Fruit fly (Drosophila melanogaster): ENCODE data around the gene CG18787.

The CG18787 gene

DNA sequence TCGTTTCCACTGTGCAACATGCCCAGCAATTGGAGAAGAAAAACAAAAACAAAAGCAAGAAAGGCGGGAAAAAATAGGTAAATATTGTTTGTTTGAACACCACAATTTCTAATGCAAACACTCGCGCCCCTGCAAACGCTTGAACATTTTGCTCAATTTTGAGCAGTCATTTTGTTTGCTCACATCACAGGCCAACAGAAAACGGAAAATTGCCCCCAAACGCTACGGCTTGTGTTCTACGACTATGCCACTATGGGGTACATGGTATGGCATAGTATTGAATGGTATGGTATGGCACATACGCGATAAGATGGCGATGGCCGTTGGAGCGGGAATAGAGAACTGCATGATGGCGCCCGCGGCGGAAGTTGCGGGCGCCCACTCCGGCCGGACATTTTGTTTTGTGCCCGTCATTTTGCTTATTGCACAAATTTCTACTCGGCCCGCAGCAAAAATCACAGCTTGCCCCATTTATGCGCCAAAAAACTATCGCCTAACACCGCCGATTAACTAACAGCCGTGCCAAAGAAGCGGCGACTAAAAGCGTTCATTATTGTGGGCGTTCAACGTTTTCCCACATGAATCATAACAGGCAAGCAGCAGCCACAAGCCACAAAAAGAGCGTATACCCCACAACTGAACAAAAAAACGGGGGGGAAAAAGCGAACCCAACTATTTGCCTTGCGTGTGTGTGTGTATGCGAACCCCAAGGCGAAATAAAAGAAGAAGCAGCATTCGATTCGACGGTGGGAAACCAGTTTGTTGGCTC is 5.3 kb upstream of the CG18787 start (continued):
- TF ChIP-seq ewg (GFP tag; optimal IDR thresholded peaks at IDR 0.05) (peak; percentile 33), Neu2 (GFP tag; optimal IDR thresholded peaks at IDR 0.05; ENCODE audit: borderline replicate concordance) (no peak), zen2 (GFP tag; IDR thresholded peaks at IDR 0.05; ENCODE audit: partially characterized antibody) (no peak), Sry-β (GFP tag; optimal IDR thresholded peaks at IDR 0.05) (peak; percentile 42), zen (tag; optimal IDR thresholded peaks at IDR 0.05) (no peak), CG17912 (GFP tag; optimal IDR thresholded peaks at IDR 0.05) (peak; percentile 75), MTF-1 (GFP tag; optimal IDR thresholded peaks at IDR 0.05; ENCODE audit: borderline replicate concordance) (peak; percentile 75), CG3407 (GFP tag; optimal IDR thresholded peaks at IDR 0.05) (peak; percentile 93), insv (GFP tag; optimal IDR thresholded peaks at IDR 0.05) (no peak), gsb (GFP tag; IDR thresholded peaks at IDR 0.05) (no peak), Scr (GFP tag; IDR thresholded peaks at IDR 0.05; ENCODE audit: partially characterized antibody) (no peak), Usf (GFP tag; optimal IDR thresholded peaks at IDR 0.05) (no peak), org-1 (GFP tag; optimal IDR thresholded peaks at IDR 0.05) (peak; percentile 85), bbx (GFP tag; IDR thresholded peaks at IDR 0.05; ENCODE audit: partially characterized antibody) (no peak), CG3847 (GFP tag; IDR thresholded peaks at IDR 0.05) (no peak), CG8089 (GFP tag; optimal IDR thresholded peaks at IDR 0.05) (peak; percentile 78), wdn (GFP tag; IDR thresholded peaks at IDR 0.05) (no peak), CG13296 (GFP tag; optimal IDR thresholded peaks at IDR 0.05) (peak; percentile 67), CG11247 (GFP tag; IDR thresholded peaks at IDR 0.05) (no peak), CG14441 (GFP tag; IDR thresholded peaks at IDR 0.05) (no peak), nerfin-1 (tag; optimal IDR thresholded peaks at IDR 0.05) (no peak), CG2875 (GFP tag; optimal IDR thresholded peaks at IDR 0.05) (peak; percentile 86), sisA (GFP tag; IDR thresholded peaks at IDR 0.05) (no peak), B-H1 (GFP tag; IDR thresholded peaks at IDR 0.05) (no peak), aop (GFP tag; IDR thresholded peaks at IDR 0.05) (no peak), CG6813 (GFP tag; optimal IDR thresholded peaks at IDR 0.05) (peak; percentile 85), CG18599 (GFP tag; optimal IDR thresholded peaks at IDR 0.05) (peak; percentile 82), Dek (tag; optimal IDR thresholded peaks at IDR 0.05) (peak; percentile 44), CG1233 (GFP tag; optimal IDR thresholded peaks at IDR 0.05) (peak; percentile 75), zfh1 (GFP tag; IDR thresholded peaks at IDR 0.05) (no peak), bowl (GFP tag; IDR thresholded peaks at IDR 0.05) (no peak), CG14710 (tag; optimal IDR thresholded peaks at IDR 0.05) (peak; percentile 64), CG7786 (GFP tag; optimal IDR thresholded peaks at IDR 0.05) (no peak), CG13624 (GFP tag; optimal IDR thresholded peaks at IDR 0.05) (no peak), ham (GFP tag; IDR thresholded peaks at IDR 0.05) (no peak), Blimp-1 (GFP tag; optimal IDR thresholded peaks at IDR 0.05) (peak; percentile 47), pfk (GFP tag; optimal IDR thresholded peaks at IDR 0.05) (peak; percentile 68), CG9609 (GFP tag; optimal IDR thresholded peaks at IDR 0.05) (peak; percentile 18), nmo (GFP tag; optimal IDR thresholded peaks at IDR 0.05) (no peak), CG12219 (GFP tag; optimal IDR thresholded peaks at IDR 0.05) (peak; percentile 77), Lhr (GFP tag; optimal IDR thresholded peaks at IDR 0.05) (no peak), ERR (GFP tag; optimal IDR thresholded peaks at IDR 0.05) (peak; percentile 32), CG10654 (GFP tag; optimal IDR thresholded peaks at IDR 0.05) (peak; percentile 32), zfh2 (GFP tag; optimal IDR thresholded peaks at IDR 0.05) (no peak), kah (GFP tag; optimal IDR thresholded peaks at IDR 0.05) (peak; percentile 26), Sin3A (optimal IDR thresholded peaks at IDR 0.05) (no peak), H15 (GFP tag; IDR thresholded peaks at IDR 0.05) (no peak), Fer2 (tag; optimal IDR thresholded peaks at IDR 0.05) (no peak), pho (GFP tag; optimal IDR thresholded peaks at IDR 0.05) (peak; percentile 28)

Measured in whole organism, embryonic.